Fruit fly (Drosophila melanogaster) whole organism, prepupa: ENCODE measurements around the gene CG33111.
A peak's percentile ranks its signal among the peaks of the same experiment; 100 is the strongest.

Experiments used
- Blimp-1 ChIP-seq: fragments of 200-800 bp; sonication (Bioruptor generic); optimal IDR thresholded peaks from 3 replicates; lab custom pipeline; 2017; ENCODE audit warnings: missing biosample characterization, missing genetic modification characterization, mild to moderate bottlenecking, moderate library complexity, missing genetic modification reagents
- CG10669 ChIP-seq: fragments of 200-800 bp; sonication (Bioruptor generic); optimal IDR thresholded peaks from 3 replicates; lab custom pipeline; 2018; ENCODE audit warnings: missing biosample characterization, mild to moderate bottlenecking, missing genetic modification characterization, moderate library complexity
- CG11294 ChIP-seq: fragments of 200-800 bp; sonication (Bioruptor generic); IDR thresholded peaks from 2 replicates; pipeline ENCODE4 v1.3.6; 2022; ENCODE audit warnings: missing biosample characterization, missing genetic modification characterization
- CG11762 ChIP-seq: fragments of 200-800 bp; sonication (Bioruptor generic); optimal IDR thresholded peaks from 3 replicates; lab custom pipeline; 2016; ENCODE audit warnings: missing biosample characterization, missing genetic modification characterization; ENCODE audit not compliant: insufficient read depth
- CG11902 ChIP-seq: fragments of 200-800 bp; sonication (Bioruptor generic); optimal IDR thresholded peaks from 3 replicates; lab custom pipeline; 2016; ENCODE audit warnings: missing biosample characterization, missing genetic modification characterization
- CG15336 ChIP-seq: fragments of 200-800 bp; sonication (Bioruptor generic); IDR thresholded peaks from 2 replicates; pipeline ENCODE4 v1.3.6; 2022; ENCODE audit warnings: missing biosample characterization, missing genetic modification characterization
- CG3032 ChIP-seq: fragments of 200-800 bp; optimal IDR thresholded peaks from 2 replicates; lab custom pipeline; 2019; ENCODE audit warnings: missing biosample characterization, mild to moderate bottlenecking, missing genetic modification characterization, moderate library complexity
- CG31627 ChIP-seq: fragments of 200-800 bp; sonication (Bioruptor generic); optimal IDR thresholded peaks from 3 replicates; lab custom pipeline; 2016; ENCODE audit warnings: missing biosample characterization, missing genetic modification characterization
- CG34406 ChIP-seq: fragments of 200-800 bp; sonication (Bioruptor generic); optimal IDR thresholded peaks from 3 replicates; lab custom pipeline; 2016; ENCODE audit warnings: missing biosample characterization, missing genetic modification characterization
- CG3919 ChIP-seq: fragments of 200-800 bp; sonication (Bioruptor generic); optimal IDR thresholded peaks from 3 replicates; lab custom pipeline; 2016; ENCODE audit warnings: missing biosample characterization, missing genetic modification characterization
- CG6163 ChIP-seq: fragments of 200-800 bp; sonication (Bioruptor generic); IDR thresholded peaks from 3 replicates; pipeline ENCODE4 v1.3.6; 2022; ENCODE audit warnings: missing biosample characterization, missing genetic modification characterization
- CG6276 ChIP-seq: fragments of 200-800 bp; sonication (Bioruptor generic); optimal IDR thresholded peaks from 2 replicates; lab custom pipeline; 2017; ENCODE audit warnings: missing biosample characterization, mild to moderate bottlenecking, missing genetic modification characterization
- CG6792 ChIP-seq: fragments of 200-800 bp; sonication (Bioruptor generic); optimal IDR thresholded peaks from 3 replicates; lab custom pipeline; 2016; ENCODE audit warnings: missing biosample characterization, missing genetic modification characterization
- CG7368 ChIP-seq: fragments of 200-800 bp; sonication (Bioruptor generic); optimal IDR thresholded peaks from 3 replicates; lab custom pipeline; 2016; ENCODE audit warnings: missing biosample characterization, missing genetic modification characterization
- CG8119 ChIP-seq: fragments of 200-800 bp; sonication (Bioruptor generic); IDR thresholded peaks from 3 replicates; pipeline ENCODE4 v1.3.6; 2022; ENCODE audit warnings: missing biosample characterization, missing genetic modification characterization
- CG8632 ChIP-seq: fragments of 200-800 bp; sonication (Bioruptor generic); optimal IDR thresholded peaks from 3 replicates; lab custom pipeline; 2016; ENCODE audit warnings: missing biosample characterization, missing genetic modification characterization
- CG9139 ChIP-seq: fragments of 200-800 bp; sonication (Bioruptor generic); optimal IDR thresholded peaks from 3 replicates; lab custom pipeline; 2017; ENCODE audit warnings: missing biosample characterization, mild to moderate bottlenecking, missing genetic modification characterization
- Eip75B ChIP-seq: fragments of 200-800 bp; sonication (Bioruptor generic); optimal IDR thresholded peaks from 3 replicates; lab custom pipeline; 2016; ENCODE audit warnings: missing biosample characterization, missing genetic modification characterization
- Eip78C ChIP-seq: fragments of 200-800 bp; sonication (Bioruptor generic); peaks from one replicate; lab custom pipeline; 2016; ENCODE audit warnings: missing biosample characterization, missing genetic modification characterization
- Eip93F ChIP-seq: fragments of 200-800 bp; sonication (Bioruptor generic); optimal IDR thresholded peaks from 2 replicates; lab custom pipeline; 2016; ENCODE audit warnings: missing biosample characterization, mild to moderate bottlenecking, missing genetic modification characterization
- Ets21C ChIP-seq: fragments of 200-800 bp; sonication (Bioruptor generic); optimal IDR thresholded peaks from 3 replicates; lab custom pipeline; 2016; ENCODE audit warnings: missing biosample characterization, missing genetic modification characterization
- Ets96B ChIP-seq: fragments of 200-800 bp; optimal IDR thresholded peaks from 2 replicates; lab custom pipeline; 2019; ENCODE audit warnings: missing biosample characterization, mild to moderate bottlenecking, missing genetic modification characterization, moderate library complexity
- Gug ChIP-seq: fragments of 200-800 bp; sonication (Bioruptor generic); IDR thresholded peaks from 2 replicates; pipeline ENCODE4 v1.3.6; 2022; ENCODE audit warnings: missing biosample characterization, missing genetic modification characterization
- Hr39 ChIP-seq: fragments of 200-800 bp; sonication (Bioruptor generic); optimal IDR thresholded peaks from 2 replicates; lab custom pipeline; 2016; ENCODE audit warnings: missing biosample characterization, missing genetic modification characterization
- Hr4 ChIP-seq: fragments of 200-800 bp; sonication (Bioruptor generic); optimal IDR thresholded peaks from 3 replicates; lab custom pipeline; 2016; ENCODE audit warnings: missing biosample characterization, missing genetic modification characterization
- Lpt ChIP-seq: fragments of 200-800 bp; sonication (Bioruptor generic); optimal IDR thresholded peaks from 3 replicates; lab custom pipeline; 2016; ENCODE audit warnings: missing biosample characterization, missing genetic modification characterization
- OdsH ChIP-seq: fragments of 200-800 bp; sonication (Bioruptor generic); optimal IDR thresholded peaks from 3 replicates; lab custom pipeline; 2016; ENCODE audit warnings: missing biosample characterization, missing genetic modification characterization
- Smox ChIP-seq: fragments of 200-800 bp; sonication (Bioruptor generic); optimal IDR thresholded peaks from 3 replicates; lab custom pipeline; 2016; ENCODE audit warnings: missing biosample characterization, missing genetic modification characterization
- Sox102F ChIP-seq: fragments of 200-800 bp; sonication (Bioruptor generic); optimal IDR thresholded peaks from 2 replicates; lab custom pipeline; 2016; ENCODE audit warnings: missing biosample characterization, mild to moderate bottlenecking, missing genetic modification characterization
- Sox14 ChIP-seq: fragments of 200-800 bp; sonication (Bioruptor generic); optimal IDR thresholded peaks from 3 replicates; lab custom pipeline; 2016; ENCODE audit warnings: missing biosample characterization, missing genetic modification characterization
- achi ChIP-seq: fragments of 200-800 bp; sonication (Bioruptor generic); optimal IDR thresholded peaks from 3 replicates; lab custom pipeline; 2016; ENCODE audit warnings: missing biosample characterization, missing genetic modification characterization
- acj6 ChIP-seq: fragments of 200-800 bp; sonication (Bioruptor generic); optimal IDR thresholded peaks from 3 replicates; lab custom pipeline; 2016; ENCODE audit warnings: missing biosample characterization, missing genetic modification characterization
- cyc ChIP-seq: fragments of 200-800 bp; sonication (Bioruptor generic); optimal IDR thresholded peaks from 3 replicates; lab custom pipeline; 2016; ENCODE audit warnings: missing biosample characterization, missing genetic modification characterization
- dsx ChIP-seq: fragments of 200-800 bp; optimal IDR thresholded peaks from 3 replicates; lab custom pipeline; 2019; ENCODE audit warnings: missing biosample characterization, mild to moderate bottlenecking, missing genetic modification characterization, moderate library complexity; ENCODE audit not compliant: poor library complexity, severe bottlenecking
- eg ChIP-seq: fragments of 200-800 bp; sonication (Bioruptor generic); IDR thresholded peaks from 3 replicates; pipeline ENCODE4 v1.3.6; 2022; ENCODE audit warnings: missing biosample characterization, missing genetic modification characterization
- esn ChIP-seq: fragments of 200-800 bp; sonication (Bioruptor generic); optimal IDR thresholded peaks from 2 replicates; lab custom pipeline; 2016; ENCODE audit warnings: missing biosample characterization, mild to moderate bottlenecking, missing genetic modification characterization, moderate library complexity
- fd59A ChIP-seq: fragments of 200-800 bp; sonication (Bioruptor generic); optimal IDR thresholded peaks from 2 replicates; lab custom pipeline; 2017; ENCODE audit warnings: missing biosample characterization, mild to moderate bottlenecking, missing genetic modification characterization, missing genetic modification reagents
- fd85E ChIP-seq: fragments of 200-800 bp; sonication (Bioruptor generic); optimal IDR thresholded peaks from 3 replicates; lab custom pipeline; 2016; ENCODE audit warnings: missing biosample characterization, missing genetic modification characterization
- fkh ChIP-seq: fragments of 200-800 bp; sonication (Bioruptor generic); optimal IDR thresholded peaks from 3 replicates; lab custom pipeline; 2017; ENCODE audit warnings: missing biosample characterization, mild to moderate bottlenecking, missing genetic modification characterization, moderate library complexity
- lz ChIP-seq: fragments of 200-800 bp; sonication (Bioruptor generic); optimal IDR thresholded peaks from 3 replicates; lab custom pipeline; 2016; ENCODE audit warnings: missing biosample characterization, missing genetic modification characterization
- net ChIP-seq: fragments of 200-800 bp; sonication (Bioruptor generic); optimal IDR thresholded peaks from 3 replicates; lab custom pipeline; 2016; ENCODE audit warnings: missing biosample characterization, missing genetic modification characterization
- pdm3 ChIP-seq: fragments of 200-800 bp; sonication (Bioruptor generic); optimal IDR thresholded peaks from 3 replicates; lab custom pipeline; 2016; ENCODE audit warnings: missing biosample characterization, missing genetic modification characterization
- salr ChIP-seq, 2 experiments: fragments of 200-800 bp; sonication (Bioruptor generic); optimal IDR thresholded peaks; 3 replicates each; lab custom pipeline; 2016 to 2018; ENCODE audit warnings: missing biosample characterization in 2 of 2, missing genetic modification characterization in 2 of 2, mild to moderate bottlenecking in 1 of 2
- ss ChIP-seq, 2 experiments: fragments of 200-800 bp; sonication (Bioruptor generic); optimal IDR thresholded peaks; 2 replicates in 1 of 2; 3 replicates in 1 of 2; lab custom pipeline; 2017 to 2018; ENCODE audit warnings: mild to moderate bottlenecking in 2 of 2, missing biosample characterization in 2 of 2, missing genetic modification characterization in 2 of 2, moderate library complexity in 1 of 2
- svp ChIP-seq: fragments of 200-800 bp; sonication (Bioruptor generic); peaks from one replicate; lab custom pipeline; 2016; ENCODE audit warnings: missing biosample characterization, missing genetic modification characterization
- topi ChIP-seq: fragments of 200-800 bp; sonication (Bioruptor generic); optimal IDR thresholded peaks from 3 replicates; lab custom pipeline; 2016; ENCODE audit warnings: missing biosample characterization, missing genetic modification characterization
- vri ChIP-seq: fragments of 200-800 bp; sonication (Bioruptor generic); optimal IDR thresholded peaks from 3 replicates; lab custom pipeline; 2016; ENCODE audit warnings: missing biosample characterization, mild to moderate bottlenecking, missing genetic modification characterization

Gene CG33111

dm6 chr3R:23767417-23767853, 51.6 kb downstream of the CG33111 start, which contains the start of the genes CG10214 and CG10375 (continued):
- TF ChIP-seq CG11762 (GFP tag; lab: Kevin White, UChicago) (peak; percentile 0), Smox (peak; percentile 60), lz (GFP tag; lab: Kevin White, UChicago) (peak; percentile 81), CG9139 (GFP tag; lab: Kevin White, UChicago) (no peak), acj6 (GFP tag; lab: Kevin White, UChicago) (peak; percentile 67), CG3919 (GFP tag; lab: Kevin White, UChicago) (peak; percentile 75), CG6276 (GFP tag; lab: Kevin White, UChicago) (no peak), CG6163 (GFP tag; lab: Robert Waterston, UW) (peak; percentile 74), fd85E (GFP tag; lab: Kevin White, UChicago) (no peak), Hr4 (peak; percentile 69), pdm3 (peak; percentile 72), vri (GFP tag; lab: Kevin White, UChicago) (peak; percentile 72), Ets96B (peak; percentile 53), achi (peak; percentile 61), topi (GFP tag; lab: Kevin White, UChicago) (peak; percentile 71), Lpt (no peak), Eip78C (peak; percentile 80), net (GFP tag; lab: Kevin White, UChicago) (peak; percentile 22)
- TF ChIP-seq, all 60 proteins: peak for 46

DNA sequence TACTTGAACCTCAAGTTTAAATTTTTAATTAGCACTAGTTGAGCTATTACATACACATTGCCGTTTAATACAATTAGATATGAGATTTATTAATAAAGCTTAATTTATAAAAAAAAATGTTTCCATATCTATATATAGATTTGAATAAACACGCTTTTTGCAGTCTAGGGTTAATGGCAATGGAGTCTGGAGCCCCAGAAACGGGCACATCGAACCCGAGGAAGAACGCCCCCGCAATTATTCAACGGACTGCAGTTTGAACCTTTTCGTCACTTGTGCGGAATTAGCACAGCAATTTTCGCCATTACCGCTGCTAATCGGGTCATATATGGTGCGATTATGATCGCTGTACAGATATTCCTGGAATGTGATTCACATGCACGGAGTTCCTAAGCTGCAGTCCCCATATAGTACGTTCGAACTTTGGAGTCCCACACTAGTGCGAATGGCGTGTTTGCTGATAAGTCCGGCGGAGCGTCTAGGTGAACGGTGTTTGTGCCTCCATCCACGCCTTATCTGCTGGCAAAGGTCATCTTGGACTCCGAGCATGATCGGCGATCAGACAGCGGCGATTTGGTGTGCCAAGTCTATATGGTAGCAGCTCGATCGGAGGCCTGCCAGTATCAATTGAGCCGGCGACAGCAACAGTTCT, 55.3 kb downstream of the CG33111 start, which contains the start of gene Lsd-1:
Lsd-1 (plus strand) TSS at position 236 of the 652 bp plus-strand sequence.
- peak; percentile 80 for TF ChIP-seq CG15336 (GFP tag; lab: Robert Waterston, UW)
- TF ChIP-seq acj6 (GFP tag; lab: Kevin White, UChicago) = no peak
- no peak for TF ChIP-seq CG11294 (GFP tag; lab: Robert Waterston, UW)
- peak; percentile 9 for TF ChIP-seq CG3919 (GFP tag; lab: Kevin White, UChicago)
- no peak for TF ChIP-seq CG31627 (GFP tag; lab: Kevin White, UChicago)
- peak; percentile 29 for TF ChIP-seq Sox14 (GFP tag; lab: Kevin White, UChicago)
- TF ChIP-seq CG9139 (GFP tag; lab: Kevin White, UChicago) = peak; percentile 60
- peak; percentile 1 for TF ChIP-seq achi
- TF ChIP-seq CG10669 = peak; percentile 46
- TF ChIP-seq CG34406 (GFP tag; lab: Kevin White, UChicago) = peak; percentile 33
- TF ChIP-seq pdm3 = no peak
- TF ChIP-seq Eip78C = peak; percentile 87
- TF ChIP-seq ss (GFP tag; optimal IDR thresholded peaks at IDR 0.05; lab: Kevin White, UChicago) = peak; percentile 81 to 82
- no peak for TF ChIP-seq fd59A (GFP tag; lab: Kevin White, UChicago)
- peak; percentile 54 for TF ChIP-seq Ets96B
- no peak for TF ChIP-seq Hr39
- peak; percentile 62 for TF ChIP-seq CG3032 (tag; lab: Kevin White, UChicago)
- TF ChIP-seq CG6792 = peak; percentile 32
- peak; percentile 22 for TF ChIP-seq Smox
- TF ChIP-seq esn (GFP tag; lab: Kevin White, UChicago) = peak; percentile 31
- no peak for TF ChIP-seq Eip75B (GFP tag; lab: Kevin White, UChicago)
- TF ChIP-seq CG8632 (GFP tag; lab: Kevin White, UChicago) = no peak
- no peak for TF ChIP-seq Blimp-1 (GFP tag; lab: Kevin White, UChicago)
- TF ChIP-seq Sox102F (GFP tag; lab: Kevin White, UChicago) = no peak
- no peak for TF ChIP-seq fkh (GFP tag; lab: Kevin White, UChicago)
- TF ChIP-seq svp (GFP tag; lab: Kevin White, UChicago) = peak; percentile 98
- peak; percentile 71 for TF ChIP-seq CG6276 (GFP tag; lab: Kevin White, UChicago)
- no peak for TF ChIP-seq CG7368 (GFP tag; lab: Kevin White, UChicago)
- no peak for TF ChIP-seq vri (GFP tag; lab: Kevin White, UChicago)
- TF ChIP-seq fd85E (GFP tag; lab: Kevin White, UChicago) = no peak
- TF ChIP-seq cyc = no peak
- TF ChIP-seq lz (GFP tag; lab: Kevin White, UChicago) = no peak
- peak; percentile 12; the same call in 1 of the 2 replicates for TF ChIP-seq Gug (GFP tag; lab: Robert Waterston, UW)
- TF ChIP-seq eg (GFP tag; lab: Robert Waterston, UW) = peak; percentile 51; the same call in 2 of the 3 replicates
- no peak for TF ChIP-seq Lpt
- no peak for TF ChIP-seq CG11902 (GFP tag; lab: Kevin White, UChicago)
- peak; percentile 43 for TF ChIP-seq dsx (GFP tag; lab: Kevin White, UChicago)
- peak; percentile 2 for TF ChIP-seq OdsH (GFP tag; lab: Kevin White, UChicago)
- no peak for TF ChIP-seq Ets21C (GFP tag; lab: Kevin White, UChicago)
- TF ChIP-seq salr (GFP tag; optimal IDR thresholded peaks at IDR 0.05; lab: Kevin White, UChicago) = no peak
- no peak for TF ChIP-seq topi (GFP tag; lab: Kevin White, UChicago)
- no peak for TF ChIP-seq Eip93F (GFP tag; lab: Kevin White, UChicago)
- TF ChIP-seq CG8119 (GFP tag; lab: Robert Waterston, UW) = peak; percentile 44; the same call in 1 of the 3 replicates
